Worm (Caenorhabditis elegans) whole organism, L4/young adult: ENCODE results near the gene C06C3.7.

Experiments used
- W03F9.2 ChIP-seq: fragments of 150-350 bp; optimal IDR thresholded peaks from 2 replicates; lab custom pipeline; 2014; ENCODE audit warnings: missing biosample characterization, missing genetic modification characterization
- him-1 ChIP-seq: sonication (generic microtip); optimal IDR thresholded peaks from 2 replicates; lab custom pipeline; 2016; ENCODE audit warnings: missing genotype, missing genetic modification reagents, missing genetic modification characterization, missing compliant biosample characterization

ce11 chrII:9421969-9422368 is 36.6 kb downstream of the C06C3.7 start, which contains the start of gene M176.11:
- TF ChIP-seq him-1 (tag; lab: Kevin White, UChicago) (no peak), W03F9.2 (tag; lab: Kevin White, UChicago) (no peak)
